Fruit fly (Drosophila melanogaster) whole organism, embryonic: ENCODE data around the gene SmD2.
A peak's percentile ranks its signal among the peaks of the same experiment; 100 is the strongest.

ENCODE experiments used
- B-H2 ChIP-seq: fragments of 200-800 bp; sonication (Bioruptor generic); optimal IDR thresholded peaks from 2 replicates; lab custom pipeline; 2018; ENCODE audit warnings: missing biosample characterization, mild to moderate bottlenecking, missing genetic modification characterization
- Blimp-1 ChIP-seq: fragments of 200-800 bp; sonication (Bioruptor generic); optimal IDR thresholded peaks from 3 replicates; lab custom pipeline; 2018; ENCODE audit warnings: missing biosample characterization, missing genetic modification characterization, mild to moderate bottlenecking, moderate library complexity, missing genetic modification reagents
- CG12391 ChIP-seq: fragments of 200-800 bp; sonication (Bioruptor generic); optimal IDR thresholded peaks from 3 replicates; lab custom pipeline; 2018; ENCODE audit warnings: missing biosample characterization, mild to moderate bottlenecking, missing genetic modification characterization, moderate library complexity
- CG12942 ChIP-seq: fragments of 200-800 bp; sonication (Bioruptor generic); optimal IDR thresholded peaks from 3 replicates; lab custom pipeline; 2016; ENCODE audit warnings: missing biosample characterization, missing genetic modification characterization
- CG13296 ChIP-seq: fragments of 200-800 bp; sonication (Bioruptor generic); optimal IDR thresholded peaks from 3 replicates; lab custom pipeline; 2018; ENCODE audit warnings: missing biosample characterization, mild to moderate bottlenecking, missing genetic modification characterization
- CG14014 ChIP-seq: fragments of 200-800 bp; sonication (Bioruptor generic); IDR thresholded peaks from 2 replicates; pipeline ENCODE4 v1.3.6; 2022; ENCODE audit warnings: missing biosample characterization, missing genetic modification characterization
- CG16779 ChIP-seq: fragments of 200-800 bp; sonication (Bioruptor generic); IDR thresholded peaks from 2 replicates; pipeline ENCODE4 v1.3.6; 2022; ENCODE audit warnings: missing biosample characterization, missing genetic modification characterization
- CG17361 ChIP-seq: fragments of 200-800 bp; sonication (Bioruptor generic); IDR thresholded peaks from 3 replicates; pipeline ENCODE4 v1.3.6; 2022; ENCODE audit warnings: missing biosample characterization, missing genetic modification characterization
- CG17912 ChIP-seq: fragments of 200-800 bp; sonication (Bioruptor generic); optimal IDR thresholded peaks from 2 replicates; lab custom pipeline; 2018; ENCODE audit warnings: missing biosample characterization, mild to moderate bottlenecking, missing genetic modification characterization
- CG1832 ChIP-seq: fragments of 200-800 bp; sonication (Bioruptor generic); optimal IDR thresholded peaks from 2 replicates; lab custom pipeline; 2017; ENCODE audit warnings: missing biosample characterization, mild to moderate bottlenecking, missing genetic modification characterization, inconsistent platforms
- CG2678 ChIP-seq: fragments of 200-800 bp; sonication (Bioruptor generic); optimal IDR thresholded peaks from 3 replicates; lab custom pipeline; 2019; ENCODE audit warnings: missing biosample characterization, mild to moderate bottlenecking, missing genetic modification characterization, moderate library complexity
- CG42726 ChIP-seq: fragments of 200-800 bp; sonication (Bioruptor generic); IDR thresholded peaks from 2 replicates; pipeline ENCODE4 v1.3.6; 2022; ENCODE audit warnings: missing biosample characterization, missing genetic modification characterization; ENCODE audit not compliant: partially characterized antibody
- CG4820 ChIP-seq: fragments of 200-800 bp; sonication (Bioruptor generic); optimal IDR thresholded peaks from 3 replicates; lab custom pipeline; 2016; ENCODE audit warnings: missing biosample characterization, missing genetic modification characterization
- CG6254 ChIP-seq: fragments of 200-800 bp; sonication (Bioruptor generic); optimal IDR thresholded peaks from 3 replicates; lab custom pipeline; 2017; ENCODE audit warnings: mild to moderate bottlenecking, missing biosample characterization, missing genetic modification reagents, missing genetic modification characterization
- CG7556 ChIP-seq: fragments of 200-800 bp; sonication (Bioruptor generic); optimal IDR thresholded peaks from 2 replicates; lab custom pipeline; 2017; ENCODE audit warnings: missing biosample characterization, mild to moderate bottlenecking, missing genetic modification characterization
- CG9437 ChIP-seq: fragments of 200-800 bp; sonication (Bioruptor generic); optimal IDR thresholded peaks from 2 replicates; lab custom pipeline; 2018; ENCODE audit warnings: missing biosample characterization, mild to moderate bottlenecking, missing genetic modification characterization
- Doc3 ChIP-seq: fragments of 200-800 bp; sonication (Bioruptor generic); IDR thresholded peaks from 3 replicates; pipeline ENCODE4 v1.3.6; 2022; ENCODE audit warnings: missing biosample characterization, missing genetic modification characterization; ENCODE audit not compliant: partially characterized antibody
- Drgx ChIP-seq: fragments of 200-800 bp; sonication (Bioruptor generic); IDR thresholded peaks from 2 replicates; pipeline ENCODE4 v1.3.6; 2022; ENCODE audit warnings: missing biosample characterization, missing genetic modification characterization
- E2f1 ChIP-seq: fragments of 200-800 bp; sonication (Bioruptor generic); IDR thresholded peaks from 2 replicates; pipeline ENCODE4 v1.3.6; 2022; ENCODE audit warnings: missing biosample characterization, missing genetic modification characterization
- Elba2 ChIP-seq: fragments of 200-800 bp; sonication (Bioruptor generic); optimal IDR thresholded peaks from 3 replicates; lab custom pipeline; 2016; ENCODE audit warnings: missing biosample characterization, missing genetic modification characterization
- Ets65A ChIP-seq: fragments of 200-800 bp; sonication (Bioruptor generic); peaks from one replicate; lab custom pipeline; 2016; ENCODE audit warnings: missing biosample characterization, missing genetic modification characterization
- MESR4 ChIP-seq: fragments of 200-800 bp; sonication (Bioruptor generic); optimal IDR thresholded peaks from 2 replicates; lab custom pipeline; 2018; ENCODE audit warnings: missing biosample characterization, mild to moderate bottlenecking, missing genetic modification characterization, moderate library complexity
- Med ChIP-seq: fragments of 200-800 bp; sonication (Bioruptor generic); peaks from one replicate; lab custom pipeline; 2016; ENCODE audit warnings: missing biosample characterization, missing genetic modification characterization, mild to moderate bottlenecking, inconsistent platforms, moderate library complexity
- NC2β ChIP-seq: fragments of 200-800 bp; sonication (Bioruptor generic); optimal IDR thresholded peaks from 2 replicates; lab custom pipeline; 2016; ENCODE audit warnings: missing biosample characterization, missing genetic modification characterization
- Neu2 ChIP-seq: fragments of 200-800 bp; sonication (Bioruptor generic); optimal IDR thresholded peaks from 3 replicates; lab custom pipeline; 2016; ENCODE audit warnings: missing biosample characterization, missing genetic modification characterization, borderline replicate concordance
- Nf-YB ChIP-seq: fragments of 200-800 bp; sonication (Bioruptor generic); optimal IDR thresholded peaks from 3 replicates; lab custom pipeline; 2019; ENCODE audit warnings: missing biosample characterization, mild to moderate bottlenecking, missing genetic modification characterization, moderate library complexity
- cad ChIP-seq: fragments of >200 bp; optimal IDR thresholded peaks from 2 replicates; lab custom pipeline; 2017; ENCODE audit warnings: missing biosample characterization, missing genetic modification characterization
- cg ChIP-seq: fragments of 200-800 bp; sonication (Bioruptor generic); optimal IDR thresholded peaks from 3 replicates; lab custom pipeline; 2019; ENCODE audit warnings: missing biosample characterization, mild to moderate bottlenecking, missing genetic modification characterization, moderate library complexity
- crol ChIP-seq: fragments of 200-800 bp; sonication (Bioruptor generic); IDR thresholded peaks from 2 replicates; pipeline ENCODE4 v1.3.6; 2022; ENCODE audit warnings: missing biosample characterization, missing genetic modification characterization
- da ChIP-seq: fragments of 200-800 bp; sonication (Bioruptor generic); optimal IDR thresholded peaks from 2 replicates; lab custom pipeline; 2016; ENCODE audit warnings: missing biosample characterization, missing genetic modification characterization
- dm ChIP-seq: fragments of 200-800 bp; sonication (Bioruptor generic); optimal IDR thresholded peaks from 3 replicates; lab custom pipeline; 2016; ENCODE audit warnings: missing biosample characterization, missing genetic modification characterization
- gcm ChIP-seq: fragments of 200-800 bp; sonication (Bioruptor generic); optimal IDR thresholded peaks from 2 replicates; lab custom pipeline; 2019; ENCODE audit warnings: missing biosample characterization, mild to moderate bottlenecking, missing genetic modification characterization, moderate library complexity
- her ChIP-seq: fragments of 200-800 bp; sonication (Bioruptor generic); optimal IDR thresholded peaks from 2 replicates; lab custom pipeline; 2016; ENCODE audit warnings: missing biosample characterization, missing genetic modification characterization
- hkb ChIP-seq, 2 experiments: fragments of 200-800 bp in 1 of 2; fragments of >200 bp in 1 of 2; sonication (Bioruptor generic) in 1 of 2; IDR thresholded peaks in 1 of 2; optimal IDR thresholded peaks in 1 of 2; 2 replicates each; pipeline versions ENCODE4 v1.3.6 to Lab custom; 2017 to 2022; ENCODE audit warnings: missing biosample characterization in 1 of 2, missing genetic modification characterization in 1 of 2
- insv ChIP-seq, 2 experiments: fragments of 200-800 bp; sonication (Bioruptor generic); optimal IDR thresholded peaks; 3 replicates each; lab custom pipeline; 2016 to 2018; ENCODE audit warnings: missing biosample characterization in 2 of 2, missing genetic modification characterization in 2 of 2
- kni ChIP-seq: fragments of 200-800 bp; sonication (Bioruptor generic); optimal IDR thresholded peaks from 3 replicates; lab custom pipeline; 2017; ENCODE audit warnings: mild to moderate bottlenecking, missing biosample characterization, missing genetic modification reagents, missing genetic modification characterization
- nom ChIP-seq: fragments of 200-800 bp; sonication (Bioruptor generic); optimal IDR thresholded peaks from 2 replicates; lab custom pipeline; 2017; ENCODE audit warnings: missing biosample characterization, missing genetic modification characterization, mild to moderate bottlenecking, moderate library complexity, missing genetic modification reagents
- onecut ChIP-seq: fragments of 200-800 bp; sonication (Bioruptor generic); IDR thresholded peaks from 2 replicates; pipeline ENCODE4 v1.3.6; 2022; ENCODE audit warnings: missing biosample characterization, missing genetic modification characterization
- otp ChIP-seq: fragments of 200-800 bp; sonication (Bioruptor generic); IDR thresholded peaks from 3 replicates; pipeline ENCODE4, ENCODE4 v1.3.6; 2022; ENCODE audit warnings: missing biosample characterization, missing genetic modification characterization
- pan ChIP-seq, 4 experiments: fragments of >200 bp in 3 of 4; fragments of 200-800 bp in 1 of 4; sonication (Bioruptor generic) in 1 of 4; optimal IDR thresholded peaks in 3 of 4; IDR thresholded peaks in 1 of 4; 2 replicates each; pipeline versions ENCODE4 v1.3.6 to Lab custom; 2017 to 2022; ENCODE audit warnings: missing biosample characterization in 2 of 4, missing genetic modification characterization in 2 of 4, mixed read lengths in 1 of 4
- pros ChIP-seq: fragments of 200-800 bp; sonication (Bioruptor generic); optimal IDR thresholded peaks from 3 replicates; lab custom pipeline; 2019; ENCODE audit warnings: missing biosample characterization, mild to moderate bottlenecking, missing genetic modification characterization, moderate library complexity
- sens ChIP-seq: fragments of 200-800 bp; sonication (Bioruptor generic); peaks from one replicate; lab custom pipeline; 2016; ENCODE audit warnings: missing biosample characterization, missing genetic modification characterization
- sna ChIP-seq: fragments of 200-800 bp; sonication (Bioruptor generic); IDR thresholded peaks from 2 replicates; pipeline ENCODE4 v1.3.6; 2022; ENCODE audit warnings: missing biosample characterization, missing genetic modification characterization; ENCODE audit not compliant: partially characterized antibody
- sob ChIP-seq: fragments of 200-800 bp; sonication (Bioruptor generic); IDR thresholded peaks from 2 replicates; pipeline ENCODE4 v1.3.6; 2022; ENCODE audit warnings: missing biosample characterization, missing genetic modification characterization
- stc ChIP-seq: fragments of 200-800 bp; sonication (Bioruptor generic); IDR thresholded peaks from 2 replicates; pipeline ENCODE4 v1.3.6; 2022; ENCODE audit warnings: missing biosample characterization, missing genetic modification characterization
- z ChIP-seq: fragments of 200-800 bp; sonication (Bioruptor generic); IDR thresholded peaks from 3 replicates; pipeline ENCODE4 v1.3.6; 2022; ENCODE audit warnings: missing biosample characterization, missing genetic modification characterization

Gene SmD2

DNA sequence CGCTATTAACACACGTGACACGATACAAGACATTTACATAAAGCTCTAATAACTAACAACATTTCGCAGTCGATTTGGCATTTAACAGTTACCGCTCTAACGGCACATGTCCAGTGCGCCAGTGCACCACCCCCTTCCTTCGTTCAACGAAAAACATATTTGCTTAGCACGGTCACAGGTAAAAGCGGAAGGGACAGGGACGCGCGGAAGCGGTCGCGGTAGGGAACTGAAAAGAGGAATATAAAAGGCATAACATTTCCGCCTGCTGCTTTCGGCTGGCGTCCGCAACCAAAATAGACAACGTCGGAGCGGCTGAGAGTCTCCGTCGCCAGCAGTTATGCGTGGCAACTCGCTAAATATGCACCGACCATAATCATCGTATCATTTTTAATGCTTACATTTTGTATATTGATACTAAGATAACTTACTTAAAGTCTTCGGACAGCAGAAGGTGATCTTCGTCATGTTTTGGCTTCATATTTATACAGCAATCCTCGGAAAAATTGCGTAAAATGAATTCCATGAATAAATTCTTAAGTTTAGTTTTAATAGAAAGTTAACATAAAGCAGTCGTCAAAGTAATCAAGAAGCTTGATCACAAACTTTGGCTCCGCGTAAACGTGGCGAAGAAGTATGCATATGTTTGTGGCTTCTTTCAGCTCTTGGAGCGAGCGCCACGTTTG is 6.1 kb upstream of the SmD2 start (continued):
- TF ChIP-seq Blimp-1 (GFP tag; lab: Kevin White, UChicago) (peak; percentile 46), CG17912 (GFP tag; lab: Kevin White, UChicago) (no peak), CG7556 (GFP tag; lab: Kevin White, UChicago) (no peak), CG14014 (GFP tag; lab: Robert Waterston, UW) (peak; percentile 4; the same call in 1 of the 2 replicates), her (GFP tag; lab: Kevin White, UChicago) (no peak), da (GFP tag; lab: Kevin White, UChicago) (no peak), E2f1 (GFP tag; lab: Robert Waterston, UW) (no peak), Ets65A (GFP tag; lab: Kevin White, UChicago) (no peak), B-H2 (GFP tag; lab: Kevin White, UChicago) (no peak), hkb (optimal IDR thresholded peaks at IDR 0.05; lab: Kevin White, UChicago) (no peak), hkb (GFP tag; IDR thresholded peaks at IDR 0.05; lab: Robert Waterston, UW) (0 out of 2 replicates have a peak, but pooled peaks have one; percentile 17), sob (GFP tag; lab: Robert Waterston, UW) (0 out of 2 replicates have a peak, but pooled peaks have one; percentile 14), Doc3 (GFP tag; lab: Robert Waterston, UW) (no peak), sens (GFP tag; lab: Kevin White, UChicago) (peak; percentile 85), CG12391 (tag; lab: Kevin White, UChicago) (peak; percentile 27), CG2678 (tag; lab: Kevin White, UChicago) (peak; percentile 44), CG42726 (GFP tag; lab: Robert Waterston, UW) (no peak), CG17361 (GFP tag; lab: Robert Waterston, UW) (no peak; the same call in 2 of the 3 replicates), Drgx (GFP tag; lab: Robert Waterston, UW) (peak; percentile 55; the same call in 1 of the 2 replicates), dm (GFP tag; lab: Kevin White, UChicago) (no peak), NC2β (GFP tag; lab: Kevin White, UChicago) (no peak), CG4820 (GFP tag; lab: Kevin White, UChicago) (peak; percentile 77), CG13296 (GFP tag; lab: Kevin White, UChicago) (peak; percentile 41)
- TF ChIP-seq, all 482 proteins: peak for 65

DNA sequence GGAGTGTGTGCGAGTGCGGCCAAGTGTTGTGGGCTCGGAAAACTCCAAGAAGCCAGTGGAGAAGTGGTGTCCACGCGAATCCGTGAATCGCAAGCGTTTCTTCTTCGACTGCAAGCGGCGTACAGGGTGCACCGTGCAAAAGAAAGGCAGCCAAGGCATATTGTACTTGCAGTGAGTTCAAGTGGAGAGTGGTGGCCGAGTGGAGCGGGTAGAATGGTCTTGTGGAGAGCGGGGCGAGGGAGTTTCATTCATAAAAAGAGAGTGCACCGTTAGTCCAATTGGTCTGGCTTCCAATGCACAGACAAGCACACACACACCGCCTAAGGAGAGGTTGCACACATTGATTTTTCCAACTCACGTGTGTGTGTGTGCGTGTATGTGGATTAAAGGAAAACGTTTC is 5.5 kb upstream of the SmD2 start:
- TF ChIP-seq Nf-YB (GFP tag; lab: Kevin White, UChicago) (peak; percentile 21), gcm (GFP tag; lab: Kevin White, UChicago) (no peak), Elba2 (GFP tag; lab: Kevin White, UChicago) (peak; percentile 56), stc (0 out of 2 replicates have a peak, but pooled peaks have one; percentile 11), CG9437 (GFP tag; lab: Kevin White, UChicago) (peak; percentile 22), insv (GFP tag; optimal IDR thresholded peaks at IDR 0.05; lab: Kevin White, UChicago) (peak; percentile 44 to 93), MESR4 (GFP tag; lab: Kevin White, UChicago) (peak; percentile 51), Neu2 (peak; percentile 39), crol (GFP tag; lab: Robert Waterston, UW) (peak; percentile 61), CG12942 (no peak), pros (peak; percentile 79), cad (GFP tag; lab: Kevin White, UChicago) (peak; percentile 61), CG6254 (GFP tag; lab: Kevin White, UChicago) (peak; percentile 100), onecut (GFP tag; lab: Robert Waterston, UW) (peak; percentile 84), CG16779 (GFP tag; lab: Robert Waterston, UW) (0 out of 2 replicates have a peak, but pooled peaks have one; percentile 16), sna (GFP tag; lab: Robert Waterston, UW) (no peak), z (GFP tag; lab: Robert Waterston, UW) (0 out of 3 replicates have a peak, but pooled peaks have one; percentile 31), pan (optimal IDR thresholded peaks at IDR 0.05; lab: Kevin White, UChicago) (no peak), pan (GFP tag; optimal IDR thresholded peaks at IDR 0.05 in 1 of 2, IDR thresholded peaks at IDR 0.05 in 1 of 2) (peak in 1 of 2 experiments; percentile 22), Med (peak; percentile 27), cg (GFP tag; lab: Kevin White, UChicago) (peak; percentile 85), otp (0 out of 3 replicates have a peak, but pooled peaks have one; percentile 4), nom (GFP tag; lab: Kevin White, UChicago) (peak; percentile 35), CG1832 (no peak), kni (GFP tag; lab: Kevin White, UChicago) (peak; percentile 21)
